Fruit fly (Drosophila melanogaster) whole organism, embryonic: ENCODE results near the gene Phae2.

Experiments used
- Atf3 ChIP-seq: fragments of 200-800 bp; sonication (Bioruptor generic); optimal IDR thresholded peaks from 3 replicates; lab custom pipeline; 2016; ENCODE audit warnings: missing biosample characterization, missing genetic modification characterization
- C15 ChIP-seq: fragments of 200-800 bp; sonication (Bioruptor generic); IDR thresholded peaks from 3 replicates; pipeline ENCODE4 v1.3.6; 2022; ENCODE audit warnings: missing biosample characterization, missing genetic modification characterization
- CG11398 ChIP-seq: fragments of 200-800 bp; sonication (Bioruptor generic); optimal IDR thresholded peaks from 2 replicates; lab custom pipeline; 2016; ENCODE audit warnings: missing biosample characterization, missing genetic modification characterization
- CG12391 ChIP-seq: fragments of 200-800 bp; sonication (Bioruptor generic); optimal IDR thresholded peaks from 3 replicates; lab custom pipeline; 2018; ENCODE audit warnings: missing biosample characterization, mild to moderate bottlenecking, missing genetic modification characterization, moderate library complexity
- CG12769 ChIP-seq: fragments of 200-800 bp; sonication (Bioruptor generic); optimal IDR thresholded peaks from 2 replicates; lab custom pipeline; 2019; ENCODE audit warnings: missing biosample characterization, mild to moderate bottlenecking, missing genetic modification characterization, moderate library complexity
- CG14965 ChIP-seq: fragments of 200-800 bp; sonication (Bioruptor generic); optimal IDR thresholded peaks from 2 replicates; lab custom pipeline; 2016; ENCODE audit warnings: missing biosample characterization, missing genetic modification characterization, borderline replicate concordance
- CG15269 ChIP-seq: fragments of 200-800 bp; sonication (Bioruptor generic); optimal IDR thresholded peaks from 2 replicates; lab custom pipeline; 2018; ENCODE audit warnings: missing biosample characterization, mild to moderate bottlenecking, missing genetic modification characterization, moderate library complexity
- CG1529 ChIP-seq: fragments of 200-800 bp; sonication (Bioruptor generic); optimal IDR thresholded peaks from 3 replicates; lab custom pipeline; 2018; ENCODE audit warnings: missing biosample characterization, missing genetic modification characterization
- CG1602 ChIP-seq: fragments of 200-800 bp; sonication (Bioruptor generic); optimal IDR thresholded peaks from 3 replicates; lab custom pipeline; 2016; ENCODE audit warnings: missing biosample characterization, missing genetic modification characterization
- CG1603 ChIP-seq: fragments of 200-800 bp; sonication (Bioruptor generic); optimal IDR thresholded peaks from 2 replicates; lab custom pipeline; 2019; ENCODE audit warnings: missing biosample characterization, mild to moderate bottlenecking, missing genetic modification characterization, moderate library complexity
- CG17359 ChIP-seq: fragments of 200-800 bp; sonication (Bioruptor generic); optimal IDR thresholded peaks from 3 replicates; lab custom pipeline; 2018; ENCODE audit warnings: missing biosample characterization, mild to moderate bottlenecking, missing genetic modification characterization, moderate library complexity
- CG2712 ChIP-seq: fragments of 200-800 bp; optimal IDR thresholded peaks from 3 replicates; lab custom pipeline; 2019; ENCODE audit warnings: missing biosample characterization, mild to moderate bottlenecking, missing genetic modification characterization, moderate library complexity
- CG32772 ChIP-seq: fragments of 200-800 bp; sonication (Bioruptor generic); IDR thresholded peaks from 2 replicates; pipeline ENCODE4 v1.3.6; 2022; ENCODE audit warnings: missing biosample characterization, missing genetic modification characterization
- CG3995 ChIP-seq: fragments of 200-800 bp; sonication (Bioruptor generic); optimal IDR thresholded peaks from 3 replicates; lab custom pipeline; 2016; ENCODE audit warnings: missing biosample characterization, missing genetic modification characterization
- CG42726 ChIP-seq: fragments of 200-800 bp; sonication (Bioruptor generic); IDR thresholded peaks from 2 replicates; pipeline ENCODE4 v1.3.6; 2022; ENCODE audit warnings: missing biosample characterization, missing genetic modification characterization; ENCODE audit not compliant: partially characterized antibody
- CG4282 ChIP-seq: fragments of 200-800 bp; sonication (Bioruptor generic); optimal IDR thresholded peaks from 2 replicates; lab custom pipeline; 2016; ENCODE audit warnings: missing biosample characterization, missing genetic modification characterization
- CG4424 ChIP-seq: fragments of 200-800 bp; sonication (Bioruptor generic); optimal IDR thresholded peaks from 3 replicates; lab custom pipeline; 2016; ENCODE audit warnings: missing biosample characterization, missing genetic modification characterization
- CG5953 ChIP-seq: fragments of 200-800 bp; sonication (Bioruptor generic); IDR thresholded peaks from 2 replicates; pipeline ENCODE4 v1.3.6; 2022; ENCODE audit warnings: missing biosample characterization, missing genetic modification characterization
- CG7556 ChIP-seq: fragments of 200-800 bp; sonication (Bioruptor generic); optimal IDR thresholded peaks from 2 replicates; lab custom pipeline; 2017; ENCODE audit warnings: missing biosample characterization, mild to moderate bottlenecking, missing genetic modification characterization
- CG7839 ChIP-seq: fragments of 200-800 bp; sonication (Bioruptor generic); optimal IDR thresholded peaks from 3 replicates; lab custom pipeline; 2018; ENCODE audit warnings: missing biosample characterization, mild to moderate bottlenecking, missing genetic modification characterization, moderate library complexity
- CG9609 ChIP-seq: fragments of 200-800 bp; sonication (Bioruptor generic); optimal IDR thresholded peaks from 3 replicates; lab custom pipeline; 2016; ENCODE audit warnings: missing biosample characterization, missing genetic modification characterization
- CTCF ChIP-seq: fragments of 200-800 bp; sonication (Bioruptor generic); optimal IDR thresholded peaks from 2 replicates; lab custom pipeline; 2017; ENCODE audit warnings: missing biosample characterization, mild to moderate bottlenecking, missing genetic modification characterization, moderate library complexity
- Camta ChIP-seq: fragments of 200-800 bp; sonication (Bioruptor generic); optimal IDR thresholded peaks from 2 replicates; lab custom pipeline; 2016; ENCODE audit warnings: missing biosample characterization, missing genetic modification characterization
- D19B ChIP-seq: fragments of 200-800 bp; sonication (Bioruptor generic); optimal IDR thresholded peaks from 2 replicates; lab custom pipeline; 2017; ENCODE audit warnings: missing biosample characterization, mild to moderate bottlenecking, missing genetic modification characterization
- Gsc ChIP-seq: fragments of 200-800 bp; sonication (Bioruptor generic); IDR thresholded peaks from 2 replicates; pipeline ENCODE4 v1.3.6; 2022; ENCODE audit warnings: missing biosample characterization, missing genetic modification characterization
- HLH3B ChIP-seq: fragments of 200-800 bp; sonication (Bioruptor generic); IDR thresholded peaks from 2 replicates; pipeline ENCODE4 v1.3.6; 2022; ENCODE audit warnings: missing biosample characterization, missing genetic modification characterization
- Hey ChIP-seq: fragments of 200-800 bp; sonication (Bioruptor generic); optimal IDR thresholded peaks from 3 replicates; lab custom pipeline; 2018; ENCODE audit warnings: missing biosample characterization, mild to moderate bottlenecking, missing genetic modification characterization
- MTF-1 ChIP-seq: fragments of 200-800 bp; sonication (Bioruptor generic); optimal IDR thresholded peaks from 2 replicates; lab custom pipeline; 2018; ENCODE audit warnings: missing biosample characterization, mild to moderate bottlenecking, missing genetic modification characterization, borderline replicate concordance
- Neu2 ChIP-seq: fragments of 200-800 bp; sonication (Bioruptor generic); optimal IDR thresholded peaks from 3 replicates; lab custom pipeline; 2016; ENCODE audit warnings: missing biosample characterization, missing genetic modification characterization, borderline replicate concordance
- Oaz ChIP-seq: fragments of 200-800 bp; sonication (Bioruptor generic); IDR thresholded peaks from 2 replicates; pipeline ENCODE4 v1.3.6; 2022; ENCODE audit warnings: missing biosample characterization, missing genetic modification characterization
- Six4 ChIP-seq: fragments of 200-800 bp; sonication (Bioruptor generic); optimal IDR thresholded peaks from 2 replicates; lab custom pipeline; 2016; ENCODE audit warnings: missing biosample characterization, missing genetic modification characterization
- Trl ChIP-seq, 3 experiments: fragments of >200 bp in 2 of 3; fragments of 200-800 bp in 1 of 3; sonication (Bioruptor generic) in 1 of 3; optimal IDR thresholded peaks; 2 replicates in 1 of 3; 3 replicates in 2 of 3; lab custom pipeline; 2016 to 2017; ENCODE audit warnings: missing biosample characterization in 1 of 3, missing genetic modification characterization in 1 of 3
- Xbp1 ChIP-seq: fragments of 200-800 bp; sonication (Bioruptor generic); optimal IDR thresholded peaks from 3 replicates; lab custom pipeline; 2016; ENCODE audit warnings: missing biosample characterization, mild to moderate bottlenecking, missing genetic modification characterization
- ato ChIP-seq: fragments of 200-800 bp; sonication (Bioruptor generic); IDR thresholded peaks from 2 replicates; pipeline ENCODE4 v1.3.6; 2022; ENCODE audit warnings: missing biosample characterization, missing genetic modification characterization; ENCODE audit not compliant: partially characterized antibody
- chm ChIP-seq: fragments of 200-800 bp; sonication (Bioruptor generic); IDR thresholded peaks from 2 replicates; pipeline ENCODE4 v1.3.6; 2022; ENCODE audit warnings: missing biosample characterization, missing genetic modification characterization
- crol ChIP-seq: fragments of 200-800 bp; sonication (Bioruptor generic); IDR thresholded peaks from 2 replicates; pipeline ENCODE4 v1.3.6; 2022; ENCODE audit warnings: missing biosample characterization, missing genetic modification characterization
- grau ChIP-seq: fragments of 200-800 bp; optimal IDR thresholded peaks from 3 replicates; lab custom pipeline; 2019; ENCODE audit warnings: missing biosample characterization, mild to moderate bottlenecking, missing genetic modification characterization, moderate library complexity
- hkb ChIP-seq, 2 experiments: fragments of 200-800 bp in 1 of 2; fragments of >200 bp in 1 of 2; sonication (Bioruptor generic) in 1 of 2; IDR thresholded peaks in 1 of 2; optimal IDR thresholded peaks in 1 of 2; 2 replicates each; pipeline versions ENCODE4 v1.3.6 to Lab custom; 2017 to 2022; ENCODE audit warnings: missing biosample characterization in 1 of 2, missing genetic modification characterization in 1 of 2
- mam ChIP-seq: fragments of 200-800 bp; sonication (Bioruptor generic); optimal IDR thresholded peaks from 3 replicates; lab custom pipeline; 2016; ENCODE audit warnings: missing biosample characterization, missing genetic modification characterization
- nau ChIP-seq: fragments of 200-800 bp; sonication (Bioruptor generic); optimal IDR thresholded peaks from 3 replicates; lab custom pipeline; 2017; ENCODE audit warnings: missing biosample characterization, mild to moderate bottlenecking, missing genetic modification characterization, missing genetic modification reagents
- odd ChIP-seq: fragments of 200-800 bp; sonication (Bioruptor generic); optimal IDR thresholded peaks from 2 replicates; lab custom pipeline; 2017; ENCODE audit warnings: missing biosample characterization, mild to moderate bottlenecking, missing genetic modification characterization
- pzg ChIP-seq: fragments of 200-800 bp; sonication (Bioruptor generic); optimal IDR thresholded peaks from 3 replicates; lab custom pipeline; 2018; ENCODE audit warnings: missing biosample characterization, mild to moderate bottlenecking, missing genetic modification characterization, moderate library complexity
- ro ChIP-seq: fragments of 200-800 bp; sonication (Bioruptor generic); IDR thresholded peaks from 2 replicates; pipeline ENCODE4 v1.3.6; 2022; ENCODE audit warnings: missing biosample characterization, missing genetic modification characterization
- sc ChIP-seq, 3 experiments: fragments of >200 bp in 2 of 3; fragments of 200-800 bp in 1 of 3; sonication (Bioruptor generic) in 1 of 3; optimal IDR thresholded peaks; 2 replicates in 2 of 3; 3 replicates in 1 of 3; lab custom pipeline; 2017; ENCODE audit warnings: mild to moderate bottlenecking in 1 of 3, missing biosample characterization in 1 of 3, missing genetic modification characterization in 1 of 3, missing genetic modification reagents in 1 of 3
- sd ChIP-seq: fragments of 200-800 bp; sonication (Bioruptor generic); optimal IDR thresholded peaks from 3 replicates; lab custom pipeline; 2018; ENCODE audit warnings: missing biosample characterization, mild to moderate bottlenecking, missing genetic modification characterization, moderate library complexity
- seq ChIP-seq: fragments of 200-800 bp; sonication (Bioruptor generic); IDR thresholded peaks from 2 replicates; pipeline ENCODE4 v1.3.6; 2022; ENCODE audit warnings: missing biosample characterization, missing genetic modification characterization
- sisA ChIP-seq: fragments of 200-800 bp; sonication (Bioruptor generic); IDR thresholded peaks from 2 replicates; pipeline ENCODE4 v1.3.6; 2022; ENCODE audit warnings: missing biosample characterization, missing genetic modification characterization

The Phae2 gene

DNA sequence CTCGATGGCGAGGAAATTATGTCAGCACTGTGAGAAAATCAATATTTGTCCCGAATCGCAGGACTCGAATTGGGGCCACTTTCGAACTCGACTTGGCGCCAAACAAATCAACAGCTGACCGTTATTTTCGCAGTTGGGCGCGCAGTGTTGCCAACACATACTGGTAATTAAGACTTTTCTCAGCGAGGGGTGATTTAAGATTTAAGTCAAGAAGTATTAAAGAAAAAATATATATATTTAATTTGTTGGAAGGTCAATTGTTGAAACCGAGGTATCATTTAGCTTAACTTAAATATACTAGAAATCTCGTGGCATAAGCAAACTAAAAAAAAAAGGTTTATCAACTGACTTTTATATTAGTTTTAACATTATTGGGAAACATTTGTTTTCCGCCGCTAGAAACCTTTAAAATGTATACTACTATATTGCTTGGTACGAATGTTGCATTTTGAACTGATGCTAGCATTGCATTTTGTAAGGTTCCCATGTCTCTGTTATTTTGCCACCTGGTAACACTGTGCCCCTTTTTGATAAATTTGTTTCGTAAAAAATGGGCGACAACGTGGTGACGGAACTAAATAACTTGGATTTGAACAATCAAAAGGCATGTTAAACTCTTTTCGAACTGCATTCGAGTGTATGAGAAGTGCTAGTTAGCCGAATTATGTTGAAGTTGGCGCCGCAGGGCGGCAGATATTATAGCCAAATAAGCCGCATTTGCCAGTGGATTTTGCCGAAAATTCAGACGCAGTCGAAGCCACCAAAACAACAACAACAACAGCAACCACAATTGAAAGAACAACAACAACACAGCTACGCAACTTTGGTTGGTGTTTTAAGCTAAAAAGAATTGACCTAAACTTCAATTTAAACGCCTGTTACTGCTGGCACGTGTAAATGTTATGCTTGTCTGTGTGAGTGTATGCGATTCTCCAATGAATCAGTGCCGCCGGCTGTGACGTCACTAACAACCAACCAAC, 7.4 kb upstream of the Phae2 start, which contains the start of the genes Patsas and ThrRS (continued):
- TF ChIP-seq CG15269 (tag; lab: Kevin White, UChicago) (peak; percentile 90), HLH3B (GFP tag; lab: Robert Waterston, UW) (peak; percentile 81), Trl (optimal IDR thresholded peaks at IDR 0.05; lab: Kevin White, UChicago) (no peak), Trl (GFP tag; optimal IDR thresholded peaks at IDR 0.05; lab: Kevin White, UChicago) (peak; percentile 71), ato (GFP tag; lab: Robert Waterston, UW) (no peak), nau (GFP tag; lab: Kevin White, UChicago) (no peak), CG4424 (peak; percentile 87), sc (optimal IDR thresholded peaks at IDR 0.05; lab: Kevin White, UChicago) (no peak), sc (GFP tag; optimal IDR thresholded peaks at IDR 0.05; lab: Kevin White, UChicago) (peak; percentile 72), CG32772 (GFP tag; lab: Robert Waterston, UW) (peak; percentile 83), D19B (peak; percentile 72), CG7556 (GFP tag; lab: Kevin White, UChicago) (peak; percentile 81), pzg (GFP tag; lab: Kevin White, UChicago) (peak; percentile 54), Atf3 (GFP tag; lab: Kevin White, UChicago) (peak; percentile 73), Xbp1 (GFP tag; lab: Kevin White, UChicago) (peak; percentile 92), Gsc (GFP tag; lab: Robert Waterston, UW) (no peak), CG17359 (tag; lab: Kevin White, UChicago) (peak; percentile 86), CTCF (GFP tag; lab: Kevin White, UChicago) (peak; percentile 17), CG11398 (GFP tag; lab: Kevin White, UChicago) (no peak), chm (GFP tag; lab: Robert Waterston, UW) (peak; percentile 57; the same call in 1 of the 2 replicates), CG3995 (GFP tag; lab: Kevin White, UChicago) (peak; percentile 27), ro (GFP tag; lab: Robert Waterston, UW) (no peak), CG1603 (tag; lab: Kevin White, UChicago) (peak; percentile 65), Oaz (GFP tag; lab: Robert Waterston, UW) (peak; percentile 65; the same call in 1 of the 2 replicates), C15 (peak; percentile 52; the same call in 1 of the 3 replicates), CG12769 (tag; lab: Kevin White, UChicago) (no peak), sisA (GFP tag; lab: Robert Waterston, UW) (peak; percentile 86), CG4282 (peak; percentile 19), Camta (peak; percentile 61), odd (no peak), CG5953 (GFP tag; lab: Robert Waterston, UW) (peak; percentile 65), CG7839 (tag; lab: Kevin White, UChicago) (peak; percentile 92), CG9609 (GFP tag; lab: Kevin White, UChicago) (peak; percentile 52), CG2712 (peak; percentile 89), Hey (tag; lab: Kevin White, UChicago) (no peak), mam (peak; percentile 83), CG14965 (GFP tag; lab: Kevin White, UChicago) (no peak), seq (peak; percentile 82), CG12391 (tag; lab: Kevin White, UChicago) (peak; percentile 92), sd (tag; lab: Kevin White, UChicago) (peak; percentile 61), grau (tag; lab: Kevin White, UChicago) (peak; percentile 87), Six4 (GFP tag; lab: Kevin White, UChicago) (peak; percentile 73), CG42726 (GFP tag; lab: Robert Waterston, UW) (no peak), hkb (optimal IDR thresholded peaks at IDR 0.05; lab: Kevin White, UChicago) (peak; percentile 97), hkb (GFP tag; IDR thresholded peaks at IDR 0.05; lab: Robert Waterston, UW) (peak; percentile 81), CG1529 (GFP tag; lab: Kevin White, UChicago) (peak; percentile 42), Neu2 (GFP tag; lab: Kevin White, UChicago) (no peak), MTF-1 (GFP tag; lab: Kevin White, UChicago) (peak; percentile 50), crol (GFP tag; lab: Robert Waterston, UW) (no peak), CG1602 (GFP tag; lab: Kevin White, UChicago) (peak; percentile 86)
